Worm (Caenorhabditis elegans): Measurements from ENCODE around the gene F10C2.5.

The F10C2.5 gene

ce11 chrV:12082932-12083331, 37.7 kb downstream of the F10C2.5 start, which contains the start of gene R07B7.10:
Gene R07B7.10 (plus strand): TSS chrV:12083216.
- peak; percentile 18 for TF ChIP-seq nhr-28 (tag; optimal IDR thresholded peaks at IDR 0.05)
- no peak for TF ChIP-seq ces-1 (GFP tag; optimal IDR thresholded peaks at IDR 0.05)
- peak; percentile 14 for TF ChIP-seq dve-1 (tag; optimal IDR thresholded peaks at IDR 0.05; ENCODE audit: insufficient read depth)

DNA sequence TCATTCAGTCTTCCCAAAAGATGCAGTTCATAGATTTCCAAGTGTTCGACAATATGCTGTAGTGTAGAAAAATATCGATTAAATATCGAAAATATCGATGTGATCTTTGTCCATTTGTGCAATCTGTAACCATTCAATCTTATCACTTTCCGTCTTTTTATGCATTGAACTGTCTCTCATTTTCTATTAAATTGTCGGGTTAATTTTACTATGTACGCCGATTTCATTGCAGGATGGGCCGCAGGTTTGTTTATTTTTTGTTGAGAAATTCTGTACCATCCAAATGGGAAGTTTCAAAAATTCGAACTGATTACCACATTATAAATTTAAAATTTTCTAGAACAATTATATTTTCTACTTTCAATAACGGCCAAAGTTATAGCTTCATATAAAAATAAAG, 39.0 kb downstream of the F10C2.5 start, which contains the start of gene R07B7.8:
TSS of gene R07B7.8 (minus strand) at position 101 of the 400 bp plus-strand sequence.
- peak; percentile 25; the same call in 1 of the 2 replicates for TF ChIP-seq dmd-6 (GFP tag; IDR thresholded peaks at IDR 0.05)
- TF ChIP-seq cey-2 (tag; optimal IDR thresholded peaks at IDR 0.05; ENCODE audit: borderline replicate concordance, insufficient read depth), result no peak
- TF ChIP-seq skn-1 (tag; optimal IDR thresholded peaks at IDR 0.05), result no peak

DNA sequence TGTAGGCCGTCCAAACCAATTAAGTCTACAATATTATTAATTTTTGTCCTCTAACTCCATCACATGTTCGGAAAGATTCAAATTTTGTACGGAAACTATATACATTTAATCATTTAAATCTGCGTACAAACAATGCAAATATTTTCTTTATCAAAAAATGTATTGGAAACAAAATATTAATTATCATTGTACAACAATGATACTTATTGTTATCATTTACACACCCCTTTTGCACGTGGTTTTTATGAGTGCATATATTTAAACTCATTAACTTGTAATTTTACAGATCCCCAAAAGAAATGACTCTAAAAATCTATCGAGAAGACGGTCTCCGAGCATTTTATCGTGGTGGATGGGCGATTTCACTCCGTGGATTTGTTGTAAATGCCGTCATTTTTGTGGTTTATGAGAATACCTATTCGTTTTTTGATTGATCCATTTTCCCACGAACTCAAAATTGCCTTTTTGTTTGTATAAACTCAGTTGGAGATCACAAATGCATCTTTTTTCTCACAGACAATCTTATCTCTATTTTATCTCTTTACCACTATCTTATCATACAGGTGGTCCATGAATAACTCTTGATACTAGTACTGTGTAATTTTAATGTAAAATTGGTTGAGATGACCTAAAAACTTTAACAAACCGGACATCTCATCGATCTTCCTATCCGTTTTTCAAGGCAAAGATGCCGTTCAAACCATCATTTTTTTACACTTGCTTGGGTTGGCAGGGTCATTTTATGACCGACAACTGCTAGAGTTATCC, 40.8 kb downstream of the F10C2.5 start:
- no peak for TF ChIP-seq nhr-25 (tag; optimal IDR thresholded peaks at IDR 0.05; ENCODE audit: borderline replicate concordance, insufficient read depth)
- no peak for TF ChIP-seq attf-4 (tag; optimal IDR thresholded peaks at IDR 0.05)
- TF ChIP-seq dpl-1 (GFP tag; optimal IDR thresholded peaks at IDR 0.05), result no peak
- TF ChIP-seq sdz-12 (GFP tag; optimal IDR thresholded peaks at IDR 0.05), result no peak
- no peak for TF ChIP-seq R02D3.7 (tag; optimal IDR thresholded peaks at IDR 0.05)
- TF ChIP-seq mdl-1 (tag; optimal IDR thresholded peaks at IDR 0.05), result no peak
- TF ChIP-seq vab-7 (GFP tag; IDR thresholded peaks at IDR 0.05), result no peak
- TF ChIP-seq egl-43 (GFP tag; IDR thresholded peaks at IDR 0.05), result no peak
- TF ChIP-seq unc-39 (tag; optimal IDR thresholded peaks at IDR 0.05), result no peak
- no peak for TF ChIP-seq daf-8 (GFP tag; IDR thresholded peaks at IDR 0.05)
- no peak for TF ChIP-seq lin-1 (GFP tag; IDR thresholded peaks at IDR 0.05)
- no peak for TF ChIP-seq F10B5.3 (tag; optimal IDR thresholded peaks at IDR 0.05)
- TF ChIP-seq zag-1 (tag; optimal IDR thresholded peaks at IDR 0.05), result no peak
- TF ChIP-seq zip-11 (GFP tag; IDR thresholded peaks at IDR 0.05), result no peak
- no peak for TF ChIP-seq tra-1 (GFP tag; IDR thresholded peaks at IDR 0.05)
- no peak for TF ChIP-seq ceh-82 (tag; optimal IDR thresholded peaks at IDR 0.05)
- no peak for TF ChIP-seq lin-29 (GFP tag; IDR thresholded peaks at IDR 0.05)
- TF ChIP-seq dmd-8 (GFP tag; IDR thresholded peaks at IDR 0.05), result no peak
- no peak for TF ChIP-seq mdt-29 (GFP tag; IDR thresholded peaks at IDR 0.05)
- TF ChIP-seq hlh-30 (tag; optimal IDR thresholded peaks at IDR 0.05; ENCODE audit: insufficient read depth), result no peak

DNA sequence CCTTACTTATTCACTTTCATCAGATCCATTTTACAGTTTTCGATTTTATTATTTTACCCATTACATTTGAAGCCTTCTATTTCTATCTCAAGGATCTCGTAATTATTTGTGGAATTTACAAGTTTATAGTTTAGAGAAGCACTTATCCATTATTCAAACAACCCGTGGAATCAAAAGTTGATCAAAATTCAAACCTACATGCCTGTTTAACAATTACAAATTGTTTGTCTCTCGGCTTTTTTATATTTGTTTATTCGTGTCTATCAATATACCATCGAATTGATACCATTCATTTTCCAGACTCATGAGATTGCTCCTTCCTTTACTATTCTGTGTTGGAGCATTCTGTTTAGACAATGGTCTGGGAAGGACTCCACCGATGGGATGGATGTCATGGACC, 41.7 kb downstream of the F10C2.5 start, which contains the start of gene gana-1:
TSS of gene gana-1 (plus strand) at position 301 of the 400 bp plus-strand sequence.
- TF ChIP-seq F44E2.7 (GFP tag; IDR thresholded peaks at IDR 0.05) (no peak), unc-130 (GFP tag; optimal IDR thresholded peaks at IDR 0.05) (no peak), F10B5.3 (tag; optimal IDR thresholded peaks at IDR 0.05) (no peak), ama-1 (optimal IDR thresholded peaks at IDR 0.05) (no peak), snpc-1.2 (GFP tag; IDR thresholded peaks at IDR 0.05) (no peak), ceh-82 (tag; optimal IDR thresholded peaks at IDR 0.05) (no peak), nhr-28 (tag; optimal IDR thresholded peaks at IDR 0.05) (no peak), nhr-48 (tag; optimal IDR thresholded peaks at IDR 0.05) (no peak)

DNA sequence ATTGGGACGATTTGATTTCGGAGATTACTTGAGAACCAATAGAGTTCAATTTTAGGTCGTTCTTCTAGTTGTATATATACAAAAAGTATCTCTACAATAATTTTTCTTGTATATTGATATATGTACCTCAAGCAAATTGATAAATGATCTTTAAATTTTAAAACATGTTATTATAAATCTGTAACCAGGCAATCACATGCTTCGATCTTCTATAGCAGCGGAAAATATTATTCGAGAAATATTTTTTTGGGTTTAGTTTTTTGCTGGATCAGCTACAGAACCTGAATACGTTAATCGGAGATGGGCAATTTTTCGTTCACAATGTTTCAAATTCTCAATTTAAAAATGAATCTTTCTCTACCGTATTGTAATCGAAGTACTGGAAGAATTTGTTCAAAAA, 43.5 kb downstream of the F10C2.5 start, which contains the start of gene R07B7.12:
TSS of gene R07B7.12 (plus strand) at position 301 of the 400 bp plus-strand sequence.
- no peak for TF ChIP-seq D1046.2 (GFP tag; IDR thresholded peaks at IDR 0.05)
- no peak for TF ChIP-seq unc-39 (tag; optimal IDR thresholded peaks at IDR 0.05)
- no peak for TF ChIP-seq madf-9 (GFP tag; conservative IDR thresholded peaks at IDR 0.05)
- no peak for TF ChIP-seq F37D6.2 (tag; optimal IDR thresholded peaks at IDR 0.05)
- TF ChIP-seq spr-1 (tag; optimal IDR thresholded peaks at IDR 0.05), result no peak
- TF ChIP-seq nhr-41 (GFP tag; IDR thresholded peaks at IDR 0.05), result no peak
- no peak for TF ChIP-seq ctbp-1 (GFP tag; IDR thresholded peaks at IDR 0.05)
- TF ChIP-seq gei-8 (GFP tag; optimal IDR thresholded peaks at IDR 0.05), result no peak
- no peak for TF ChIP-seq lin-1 (GFP tag; IDR thresholded peaks at IDR 0.05)
